Fruit fly (Drosophila melanogaster): ENCODE data around the gene Mhc.

DNA sequence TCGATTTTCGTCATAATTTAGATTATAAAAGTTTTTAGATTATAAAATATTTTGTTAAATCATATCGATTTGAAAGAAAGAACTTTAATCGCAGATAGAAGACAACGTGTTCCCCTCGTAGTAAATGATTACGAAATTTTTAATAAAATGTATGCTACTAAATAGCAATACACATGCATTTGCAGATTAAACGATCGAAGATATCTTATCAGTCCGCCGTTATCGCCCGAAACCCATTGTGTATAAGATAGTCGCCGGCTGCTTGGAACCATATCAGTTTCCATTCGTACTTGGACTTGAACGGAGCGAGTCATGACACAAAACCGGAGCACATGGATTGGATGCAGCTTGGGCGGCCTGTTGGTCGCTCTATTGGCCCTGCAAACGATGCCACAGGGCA is 33.1 kb downstream of the Mhc start:
- TF ChIP-seq insv (optimal IDR thresholded peaks at IDR 0.05), result no peak
- no peak for TF ChIP-seq ttk (optimal IDR thresholded peaks at IDR 0.05)
- no peak for TF ChIP-seq Sin3A (optimal IDR thresholded peaks at IDR 0.05)
- no peak for TF ChIP-seq h (optimal IDR thresholded peaks at IDR 0.05)
- no peak for TF ChIP-seq Myc (optimal IDR thresholded peaks at IDR 0.05)
- no peak for TF ChIP-seq psq (optimal IDR thresholded peaks at IDR 0.05)

Data from Kc167 (cell line).